Fruit fly (Drosophila melanogaster): Measurements from ENCODE around the gene Sodh1.

The Sodh1 gene

dm6 chr3R:7052242-7052641, at the start of gene Sodh1:
Gene Sodh1 (plus strand): TSS chr3R:7052335.
- TF ChIP-seq Mio (GFP tag; optimal IDR thresholded peaks at IDR 0.05) (no peak), CG32264 (GFP tag; optimal IDR thresholded peaks at IDR 0.05) (no peak), usp (GFP tag; optimal IDR thresholded peaks at IDR 0.05) (no peak), dmrt93B (GFP tag; optimal IDR thresholded peaks at IDR 0.05) (no peak), Abd-B (GFP tag; optimal IDR thresholded peaks at IDR 0.05) (no peak), Myc (optimal IDR thresholded peaks at IDR 0.05) (no peak), jim (GFP tag; optimal IDR thresholded peaks at IDR 0.05) (no peak), foxo (GFP tag; optimal IDR thresholded peaks at IDR 0.05) (no peak), OdsH (GFP tag; optimal IDR thresholded peaks at IDR 0.05) (no peak), GATAd (GFP tag; optimal IDR thresholded peaks at IDR 0.05) (no peak), Hr83 (GFP tag; optimal IDR thresholded peaks at IDR 0.05; ENCODE audit: poor library complexity, severe bottlenecking) (no peak), CrebA (GFP tag; optimal IDR thresholded peaks at IDR 0.05; ENCODE audit: borderline replicate concordance) (no peak), Hnf4 (GFP tag; optimal IDR thresholded peaks at IDR 0.05) (no peak), brk (GFP tag; optimal IDR thresholded peaks at IDR 0.05) (no peak), pan (optimal IDR thresholded peaks at IDR 0.05) (no peak), lola (GFP tag; optimal IDR thresholded peaks at IDR 0.05) (no peak), Jra (GFP tag; optimal IDR thresholded peaks at IDR 0.05) (no peak)

dm6 chr3R:7004496-7005206, 47.5 kb upstream of the Sodh1 start:
- TF ChIP-seq N (GFP tag; optimal IDR thresholded peaks at IDR 0.05) = no peak
- no peak for TF ChIP-seq br (GFP tag; optimal IDR thresholded peaks at IDR 0.05)
- TF ChIP-seq fru (GFP tag; optimal IDR thresholded peaks at IDR 0.05) = no peak
- TF ChIP-seq Hr78 (GFP tag; optimal IDR thresholded peaks at IDR 0.05) = no peak
- no peak for TF ChIP-seq CG32264 (GFP tag; optimal IDR thresholded peaks at IDR 0.05)
- no peak for TF ChIP-seq lola (GFP tag; optimal IDR thresholded peaks at IDR 0.05)
- no peak for TF ChIP-seq Mio (GFP tag; optimal IDR thresholded peaks at IDR 0.05)
- no peak for TF ChIP-seq Sp1 (GFP tag; optimal IDR thresholded peaks at IDR 0.05)
- TF ChIP-seq pan (optimal IDR thresholded peaks at IDR 0.05) = no peak
- no peak for TF ChIP-seq CrebA (GFP tag; optimal IDR thresholded peaks at IDR 0.05; ENCODE audit: borderline replicate concordance)
- no peak for TF ChIP-seq Abd-B (GFP tag; optimal IDR thresholded peaks at IDR 0.05)
- TF ChIP-seq psq (GFP tag; optimal IDR thresholded peaks at IDR 0.05) = no peak
- TF ChIP-seq Rel (GFP tag; optimal IDR thresholded peaks at IDR 0.05) = no peak
- TF ChIP-seq Rel (tag; optimal IDR thresholded peaks at IDR 0.05) = no peak

dm6 chr3R:7006934-7007333, 45.2 kb upstream of the Sodh1 start:
- TF ChIP-seq woc (GFP tag; optimal IDR thresholded peaks at IDR 0.05) (no peak), Sp1 (GFP tag; optimal IDR thresholded peaks at IDR 0.05) (no peak)

- TF ChIP-seq Mio (GFP tag; optimal IDR thresholded peaks at IDR 0.05) (no peak), N (GFP tag; optimal IDR thresholded peaks at IDR 0.05) (no peak), Myc (optimal IDR thresholded peaks at IDR 0.05) (no peak), h (GFP tag; optimal IDR thresholded peaks at IDR 0.05) (no peak), Rel (GFP tag; optimal IDR thresholded peaks at IDR 0.05) (no peak), Rel (tag; optimal IDR thresholded peaks at IDR 0.05) (no peak), Hr83 (GFP tag; optimal IDR thresholded peaks at IDR 0.05; ENCODE audit: poor library complexity, severe bottlenecking) (no peak), CrebA (GFP tag; optimal IDR thresholded peaks at IDR 0.05; ENCODE audit: borderline replicate concordance) (no peak), dl (GFP tag; optimal IDR thresholded peaks at IDR 0.05; ENCODE audit: insufficient read depth in 1 of 2, partially characterized antibody in 2 of 2) (no peak), fru (GFP tag; optimal IDR thresholded peaks at IDR 0.05) (no peak), brk (GFP tag; optimal IDR thresholded peaks at IDR 0.05) (no peak), Abd-B (GFP tag; optimal IDR thresholded peaks at IDR 0.05) (no peak), foxo (GFP tag; optimal IDR thresholded peaks at IDR 0.05) (no peak), HLH106 (tag; optimal IDR thresholded peaks at IDR 0.05) (no peak), dmrt93B (GFP tag; optimal IDR thresholded peaks at IDR 0.05) (no peak)
Measured at dm6 chr3R:7011031-7011565, 41.0 kb upstream of the Sodh1 start.

dm6 chr3R:7024574-7024973, 27.6 kb upstream of the Sodh1 start:
- TF ChIP-seq Dif (GFP tag; optimal IDR thresholded peaks at IDR 0.05; ENCODE audit: partially characterized antibody) (no peak), Myc (optimal IDR thresholded peaks at IDR 0.05) (no peak), N (GFP tag; optimal IDR thresholded peaks at IDR 0.05) (no peak), usp (GFP tag; optimal IDR thresholded peaks at IDR 0.05) (no peak), brk (GFP tag; optimal IDR thresholded peaks at IDR 0.05) (peak; percentile 44), pan (optimal IDR thresholded peaks at IDR 0.05) (no peak), tai (GFP tag; optimal IDR thresholded peaks at IDR 0.05) (peak; percentile 2), OdsH (GFP tag; optimal IDR thresholded peaks at IDR 0.05) (peak; percentile 78), dsf (GFP tag; optimal IDR thresholded peaks at IDR 0.05; ENCODE audit: borderline replicate concordance) (peak; percentile 2), Sp1 (GFP tag; optimal IDR thresholded peaks at IDR 0.05) (peak; percentile 79), Rel (GFP tag; optimal IDR thresholded peaks at IDR 0.05) (no peak), Rel (tag; optimal IDR thresholded peaks at IDR 0.05) (no peak), foxo (GFP tag; optimal IDR thresholded peaks at IDR 0.05) (peak in 1 of 2 experiments; percentile 73), jim (GFP tag; optimal IDR thresholded peaks at IDR 0.05) (no peak), sage (GFP tag; optimal IDR thresholded peaks at IDR 0.05) (no peak), h (GFP tag; optimal IDR thresholded peaks at IDR 0.05) (peak; percentile 79), lola (GFP tag; optimal IDR thresholded peaks at IDR 0.05) (no peak), Mio (GFP tag; optimal IDR thresholded peaks at IDR 0.05) (no peak), woc (GFP tag; optimal IDR thresholded peaks at IDR 0.05) (peak; percentile 71), Hr78 (GFP tag; optimal IDR thresholded peaks at IDR 0.05) (no peak), Vsx2 (GFP tag; optimal IDR thresholded peaks at IDR 0.05; ENCODE audit: partially characterized antibody) (no peak), Dfd (GFP tag; optimal IDR thresholded peaks at IDR 0.05) (no peak), ey (GFP tag; optimal IDR thresholded peaks at IDR 0.05) (peak; percentile 84), rgr (GFP tag; optimal IDR thresholded peaks at IDR 0.05) (peak; percentile 79), br (GFP tag; optimal IDR thresholded peaks at IDR 0.05) (peak; percentile 83)
